Fruit fly (Drosophila melanogaster): Measurements from ENCODE around the gene CG7276.

dm6 chr3L:15516440-15516839, 18.4 kb downstream of the CG7276 start:
- TF ChIP-seq Ets21C (GFP tag; optimal IDR thresholded peaks at IDR 0.05) (no peak), svp (GFP tag) (no peak), CG3032 (tag; optimal IDR thresholded peaks at IDR 0.05) (no peak)
